Worm (Caenorhabditis elegans) whole organism, L2 larva: Measurements from ENCODE around the gene brc-1.
A peak's percentile ranks its signal among the peaks of the same experiment; 100 is the strongest.

Experiments used
- R02D3.7 ChIP-seq: fragments of 150-350 bp; optimal IDR thresholded peaks from 2 replicates; lab custom pipeline; 2014; ENCODE audit warnings: missing biosample characterization, missing genetic modification characterization
- blmp-1 ChIP-seq: sonication (generic microtip); optimal IDR thresholded peaks from 2 replicates; lab custom pipeline; 2017; ENCODE audit warnings: missing genetic modification characterization, mild to moderate bottlenecking, missing compliant biosample characterization, antibody characterized with exemption, moderate library complexity; ENCODE audit not compliant: insufficient read depth
- fos-1 ChIP-seq: fragments of 150-350 bp; optimal IDR thresholded peaks from 2 replicates; lab custom pipeline; 2014; ENCODE audit warnings: missing biosample characterization, missing genetic modification characterization
- lin-11 ChIP-seq: fragments of 150-350 bp; sonication (generic microtip); optimal IDR thresholded peaks from 2 replicates; lab custom pipeline; 2014; ENCODE audit warnings: missing biosample characterization, missing genetic modification characterization, inconsistent platforms, mixed read lengths
- lsy-2 ChIP-seq, 2 experiments: fragments of 150-350 bp in 1 of 2; sonication (generic microtip) in 1 of 2; optimal IDR thresholded peaks; 2 replicates each; lab custom pipeline; 2014 to 2017; ENCODE audit warnings: missing biosample characterization in 2 of 2, missing genetic modification characterization in 2 of 2
- mab-5 ChIP-seq: fragments of 150-350 bp; optimal IDR thresholded peaks from 2 replicates; lab custom pipeline; 2014; ENCODE audit warnings: missing biosample characterization, missing genetic modification characterization
- nhr-23 ChIP-seq: fragments of 150-350 bp; optimal IDR thresholded peaks from 2 replicates; lab custom pipeline; 2014; ENCODE audit warnings: missing biosample characterization, missing genetic modification reagents, missing genetic modification characterization
- nhr-237 ChIP-seq: fragments of 150-350 bp; optimal IDR thresholded peaks from 2 replicates; lab custom pipeline; 2014; ENCODE audit warnings: missing biosample characterization, missing genetic modification characterization
- nhr-25 ChIP-seq: fragments of 150-350 bp; sonication (generic microtip); optimal IDR thresholded peaks from 3 replicates; lab custom pipeline; 2014; ENCODE audit warnings: missing biosample characterization, missing genetic modification characterization
- peb-1 ChIP-seq: fragments of 150-350 bp; optimal IDR thresholded peaks from 2 replicates; lab custom pipeline; 2014; ENCODE audit warnings: missing biosample characterization, missing genetic modification characterization
- unc-39 ChIP-seq: fragments of 150-350 bp; optimal IDR thresholded peaks from 2 replicates; lab custom pipeline; 2014; ENCODE audit warnings: missing biosample characterization, missing genetic modification characterization
- unc-62 ChIP-seq: fragments of 150-350 bp; optimal IDR thresholded peaks from 2 replicates; lab custom pipeline; 2014; ENCODE audit warnings: missing biosample characterization, missing genetic modification reagents, missing genetic modification characterization
- zag-1 ChIP-seq: fragments of 150-350 bp; optimal IDR thresholded peaks from 2 replicates; lab custom pipeline; 2014; ENCODE audit warnings: missing biosample characterization, missing genetic modification characterization

DNA sequence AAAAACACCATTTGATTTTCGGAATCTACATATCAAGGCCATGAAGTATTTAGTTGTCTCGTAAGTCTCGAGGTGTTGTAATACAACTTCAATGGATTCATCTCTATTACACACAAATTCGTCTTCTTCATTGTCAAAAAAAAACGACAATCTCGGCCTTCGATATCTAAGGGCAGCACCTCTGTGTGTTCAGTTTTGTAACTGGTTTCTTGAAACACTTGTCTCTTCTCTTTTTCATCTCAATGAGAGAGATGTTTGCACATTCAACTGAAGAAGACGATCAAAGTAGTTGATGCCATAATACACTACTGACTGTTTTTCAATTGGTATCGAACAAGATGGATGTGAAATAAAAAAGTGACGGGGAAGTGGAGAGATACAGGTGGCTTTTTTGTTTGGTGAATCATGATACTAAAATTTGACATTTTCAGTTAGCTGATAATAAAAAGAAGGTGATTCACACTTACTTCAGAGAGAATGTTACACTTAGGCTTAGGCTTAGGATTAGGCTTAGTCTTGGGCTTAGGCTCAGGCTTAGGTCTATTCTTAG is 51.3 kb downstream of the brc-1 start:
- no peak for TF ChIP-seq peb-1
- TF ChIP-seq nhr-23 (tag; lab: Kevin White, UChicago) = no peak
- TF ChIP-seq lsy-2 (tag; optimal IDR thresholded peaks at IDR 0.05; lab: Kevin White, UChicago) = no peak
- TF ChIP-seq fos-1 = peak; percentile 34
- no peak for TF ChIP-seq zag-1 (tag; lab: Kevin White, UChicago)
- TF ChIP-seq nhr-237 (tag; lab: Kevin White, UChicago) = no peak
- no peak for TF ChIP-seq unc-39 (tag; lab: Kevin White, UChicago)
- no peak for TF ChIP-seq blmp-1 (tag; lab: Kevin White, UChicago)
- no peak for TF ChIP-seq unc-62 (GFP tag; lab: Kevin White, UChicago)
- no peak for TF ChIP-seq R02D3.7 (tag; lab: Kevin White, UChicago)
- TF ChIP-seq nhr-25 = peak; percentile 87
- TF ChIP-seq lin-11 = no peak
- TF ChIP-seq mab-5 (tag; lab: Kevin White, UChicago) = no peak
